Fruit fly (Drosophila melanogaster): ENCODE data around the gene CG33178.

Gene CG33178

dm6 chrX:15090371-15090770 lies 7.7 kb downstream of the CG33178 start (continued):
- TF ChIP-seq CG7556 (GFP tag; optimal IDR thresholded peaks at IDR 0.05) (peak; percentile 19), insv (GFP tag; optimal IDR thresholded peaks at IDR 0.05) (no peak), eve (GFP tag; optimal IDR thresholded peaks at IDR 0.05) (no peak), Dbx (GFP tag; IDR thresholded peaks at IDR 0.05) (no peak), CG6272 (GFP tag; IDR thresholded peaks at IDR 0.05) (no peak), Chrac-16 (GFP tag; optimal IDR thresholded peaks at IDR 0.05) (no peak), Fer2 (tag; optimal IDR thresholded peaks at IDR 0.05) (no peak), CG5953 (GFP tag; IDR thresholded peaks at IDR 0.05) (0 out of 2 replicates have a peak, but pooled peaks have one; percentile 7), CG10147 (GFP tag; optimal IDR thresholded peaks at IDR 0.05) (no peak), CG17802 (tag; optimal IDR thresholded peaks at IDR 0.05) (no peak), Hmr (GFP tag; optimal IDR thresholded peaks at IDR 0.05) (peak; percentile 30), HmgZ (tag; optimal IDR thresholded peaks at IDR 0.05) (peak; percentile 3), CG4820 (GFP tag; optimal IDR thresholded peaks at IDR 0.05) (no peak), lab (GFP tag; optimal IDR thresholded peaks at IDR 0.05) (peak; percentile 19), CG13894 (tag; optimal IDR thresholded peaks at IDR 0.05) (peak; percentile 7), CG8290 (GFP tag; optimal IDR thresholded peaks at IDR 0.05) (no peak), CG8290 (tag; optimal IDR thresholded peaks at IDR 0.05) (no peak), CG6791 (GFP tag; IDR thresholded peaks at IDR 0.05; ENCODE audit: partially characterized antibody) (no peak), D19A (tag; optimal IDR thresholded peaks at IDR 0.05) (no peak), sens (GFP tag) (peak; percentile 68), CG3163 (GFP tag; optimal IDR thresholded peaks at IDR 0.05) (no peak), CG9932 (GFP tag; IDR thresholded peaks at IDR 0.05) (no peak), CG6813 (GFP tag; optimal IDR thresholded peaks at IDR 0.05) (no peak), sd (tag; optimal IDR thresholded peaks at IDR 0.05) (no peak), Dref (GFP tag; IDR thresholded peaks at IDR 0.05) (no peak)

- TF ChIP-seq Kr (GFP tag; optimal IDR thresholded peaks at IDR 0.05) (no peak), CG15696 (tag; optimal IDR thresholded peaks at IDR 0.05) (peak; percentile 1), CG15073 (GFP tag; optimal IDR thresholded peaks at IDR 0.05) (no peak), HLH4C (GFP tag; IDR thresholded peaks at IDR 0.05; ENCODE audit: partially characterized antibody) (0 out of 3 replicates have a peak, but pooled peaks have one; percentile 8), CG11093 (GFP tag; IDR thresholded peaks at IDR 0.05) (no peak), schlank (tag; optimal IDR thresholded peaks at IDR 0.05) (no peak), TFAM (GFP tag; optimal IDR thresholded peaks at IDR 0.05) (no peak), cas (GFP tag; IDR thresholded peaks at IDR 0.05) (no peak), CG18764 (GFP tag; optimal IDR thresholded peaks at IDR 0.05) (peak; percentile 96), esg (GFP tag; conservative IDR thresholded peaks at IDR 0.05) (no peak), nerfin-1 (tag; optimal IDR thresholded peaks at IDR 0.05) (peak; percentile 1), Ets97D (GFP tag; optimal IDR thresholded peaks at IDR 0.05) (peak; percentile 6), Six4 (GFP tag; optimal IDR thresholded peaks at IDR 0.05) (no peak), CG31441 (GFP tag; IDR thresholded peaks at IDR 0.05) (no peak), stwl (tag; optimal IDR thresholded peaks at IDR 0.05) (peak; percentile 83), CG11085 (GFP tag; IDR thresholded peaks at IDR 0.05) (no peak), Myb (GFP tag; optimal IDR thresholded peaks at IDR 0.05) (no peak), CG12219 (GFP tag; optimal IDR thresholded peaks at IDR 0.05) (no peak), CG30020 (tag; optimal IDR thresholded peaks at IDR 0.05) (peak; percentile 22), caup (GFP tag; optimal IDR thresholded peaks at IDR 0.05; ENCODE audit: severe bottlenecking) (no peak), phol (tag; optimal IDR thresholded peaks at IDR 0.05) (peak; percentile 6), CG34422 (GFP tag; IDR thresholded peaks at IDR 0.05) (no peak), zen (tag; optimal IDR thresholded peaks at IDR 0.05) (peak; percentile 55), CG12104 (GFP tag; optimal IDR thresholded peaks at IDR 0.05) (no peak), knrl (GFP tag; IDR thresholded peaks at IDR 0.05; ENCODE audit: partially characterized antibody) (no peak), B-H2 (GFP tag; optimal IDR thresholded peaks at IDR 0.05) (no peak), CG1024 (GFP tag; IDR thresholded peaks at IDR 0.05) (no peak)
Observed at dm6 chrX:15091159-15091558, 8.5 kb downstream of the CG33178 start.

Measured in whole organism, embryonic.